Fruit fly (Drosophila melanogaster): Measurements from ENCODE around the gene Aldh7A1.

The Aldh7A1 gene

dm6 chr3L:19294235-19294612, 25.5 kb upstream of the Aldh7A1 start, which contains the start of gene fal:
TSS of gene fal (plus strand) at chr3L:19294564.
- TF ChIP-seq Atf-2 (GFP tag; optimal IDR thresholded peaks at IDR 0.05): peak; percentile 20
- no peak for TF ChIP-seq zen2 (GFP tag; IDR thresholded peaks at IDR 0.05; ENCODE audit: partially characterized antibody)
- no peak for TF ChIP-seq cad (GFP tag; optimal IDR thresholded peaks at IDR 0.05)
- no peak for TF ChIP-seq CG11247 (GFP tag; IDR thresholded peaks at IDR 0.05)
- peak; percentile 36; the same call in 1 of the 2 replicates for TF ChIP-seq Xrp1 (GFP tag; IDR thresholded peaks at IDR 0.05)
- TF ChIP-seq CG31388 (GFP tag; optimal IDR thresholded peaks at IDR 0.05): no peak
- TF ChIP-seq CG1647 (GFP tag; optimal IDR thresholded peaks at IDR 0.05): no peak
- TF ChIP-seq dan (GFP tag; IDR thresholded peaks at IDR 0.05): no peak
- no peak for TF ChIP-seq ash1 (GFP tag; optimal IDR thresholded peaks at IDR 0.05)
- TF ChIP-seq CG1602 (GFP tag; optimal IDR thresholded peaks at IDR 0.05): peak; percentile 21
- TF ChIP-seq HLH54F (GFP tag; optimal IDR thresholded peaks at IDR 0.05): no peak
- TF ChIP-seq Lpt (GFP tag; optimal IDR thresholded peaks at IDR 0.05): no peak
- peak; percentile 85 for TF ChIP-seq Ets97D (GFP tag; optimal IDR thresholded peaks at IDR 0.05)
- no peak for TF ChIP-seq crol (GFP tag; IDR thresholded peaks at IDR 0.05)
- peak; percentile 43 for TF ChIP-seq Dp (GFP tag; optimal IDR thresholded peaks at IDR 0.05)
- no peak; the same call in 2 of the 3 replicates for TF ChIP-seq Aef1 (GFP tag; IDR thresholded peaks at IDR 0.05)
- no peak for TF ChIP-seq sd (tag; optimal IDR thresholded peaks at IDR 0.05)
- TF ChIP-seq sug (tag; optimal IDR thresholded peaks at IDR 0.05): no peak
- TF ChIP-seq Doc3 (GFP tag; IDR thresholded peaks at IDR 0.05; ENCODE audit: partially characterized antibody): 0 out of 3 replicates have a peak, but pooled peaks have one; percentile 17
- TF ChIP-seq ftz-f1 (GFP tag; optimal IDR thresholded peaks at IDR 0.05): no peak
- TF ChIP-seq Rfx (GFP tag; IDR thresholded peaks at IDR 0.05): peak; percentile 50; the same call in 1 of the 2 replicates
- peak; percentile 59; the same call in 1 of the 2 replicates for TF ChIP-seq CG42726 (GFP tag; IDR thresholded peaks at IDR 0.05; ENCODE audit: partially characterized antibody)
- TF ChIP-seq Mes4 (GFP tag; optimal IDR thresholded peaks at IDR 0.05): no peak
- TF ChIP-seq wek (GFP tag; optimal IDR thresholded peaks at IDR 0.05): no peak
- TF ChIP-seq CG12659 (GFP tag; optimal IDR thresholded peaks at IDR 0.05): no peak
- TF ChIP-seq prd (optimal IDR thresholded peaks at IDR 0.05): no peak
- 0 out of 3 replicates have a peak, but pooled peaks have one; percentile 34 for TF ChIP-seq prd (GFP tag; IDR thresholded peaks at IDR 0.05)
- peak; percentile 55; the same call in 1 of the 2 replicates for TF ChIP-seq Scr (GFP tag; IDR thresholded peaks at IDR 0.05; ENCODE audit: partially characterized antibody)
- peak; percentile 43 for TF ChIP-seq Antp (GFP tag; optimal IDR thresholded peaks at IDR 0.05)
- TF ChIP-seq Hmr (GFP tag; optimal IDR thresholded peaks at IDR 0.05): peak; percentile 62
- no peak for TF ChIP-seq gsb-n (tag; optimal IDR thresholded peaks at IDR 0.05)
- peak in 1 of 2 experiments; percentile 19 for TF ChIP-seq Pdp1 (GFP tag; optimal IDR thresholded peaks at IDR 0.05)
- peak; percentile 28 for TF ChIP-seq zfh2 (GFP tag; optimal IDR thresholded peaks at IDR 0.05)
- TF ChIP-seq CG31224 (GFP tag; IDR thresholded peaks at IDR 0.05): no peak
- TF ChIP-seq Hr78 (GFP tag; optimal IDR thresholded peaks at IDR 0.05): no peak
- TF ChIP-seq CG8290 (GFP tag; optimal IDR thresholded peaks at IDR 0.05): peak; percentile 79
- TF ChIP-seq CG8290 (tag; optimal IDR thresholded peaks at IDR 0.05): no peak
- no peak for TF ChIP-seq lilli (GFP tag; optimal IDR thresholded peaks at IDR 0.05)
- TF ChIP-seq ssp (GFP tag; IDR thresholded peaks at IDR 0.05): peak; percentile 34
- TF ChIP-seq cas (GFP tag; IDR thresholded peaks at IDR 0.05): no peak
- TF ChIP-seq unpg (GFP tag; optimal IDR thresholded peaks at IDR 0.05): no peak
- 0 out of 3 replicates have a peak, but pooled peaks have one; percentile 29 for TF ChIP-seq dysf (GFP tag; IDR thresholded peaks at IDR 0.05)
- TF ChIP-seq Optix (GFP tag; IDR thresholded peaks at IDR 0.05): no peak
- no peak for TF ChIP-seq Blimp-1 (GFP tag; optimal IDR thresholded peaks at IDR 0.05)
- no peak for TF ChIP-seq pan (optimal IDR thresholded peaks at IDR 0.05)
- TF ChIP-seq pan (GFP tag; optimal IDR thresholded peaks at IDR 0.05 in 1 of 2, IDR thresholded peaks at IDR 0.05 in 1 of 2): peak in 1 of 2 experiments; percentile 16
- no peak for TF ChIP-seq Hmx (GFP tag; optimal IDR thresholded peaks at IDR 0.05)
- 0 out of 3 replicates have a peak, but pooled peaks have one; percentile 55 for TF ChIP-seq HLH4C (GFP tag; IDR thresholded peaks at IDR 0.05; ENCODE audit: partially characterized antibody)
- peak; percentile 72 for TF ChIP-seq pzg (GFP tag; optimal IDR thresholded peaks at IDR 0.05)
- no peak for TF ChIP-seq Sin3A (optimal IDR thresholded peaks at IDR 0.05)
- TF ChIP-seq CkIIα-i1 (GFP tag; IDR thresholded peaks at IDR 0.05): no peak
- TF ChIP-seq CG11560 (tag; IDR thresholded peaks at IDR 0.05): peak; percentile 95

Data from whole organism, embryonic.